Worm (Caenorhabditis elegans) whole organism, L4 larva: Measurements from ENCODE around the gene msp-50.
A peak's percentile ranks its signal among the peaks of the same experiment; 100 is the strongest.

ENCODE experiments used
- lin-13 ChIP-seq: fragments of 150-350 bp; optimal IDR thresholded peaks from 2 replicates; lab custom pipeline; 2014; ENCODE audit warnings: missing biosample characterization, missing genetic modification reagents, missing genetic modification characterization
- unc-130 ChIP-seq: sonication (generic microtip); optimal IDR thresholded peaks from 2 replicates; lab custom pipeline; 2016; ENCODE audit warnings: missing genetic modification reagents, missing genetic modification characterization, missing compliant biosample characterization
- vab-7 ChIP-seq: fragments of 200-800 bp; sonication (Bioruptor generic); IDR thresholded peaks from 2 replicates; pipeline ENCODE4 v1.3.6; 2022; ENCODE audit warnings: missing genetic modification reagents, missing genetic modification characterization, missing compliant biosample characterization

- TF ChIP-seq lin-13 = no peak
- TF ChIP-seq unc-130 = peak; percentile 11
- 0 out of 2 replicates have a peak, but pooled peaks have one; percentile 53 for TF ChIP-seq vab-7 (GFP tag; lab: Robert Waterston, UW)
Observed at ce11 chrII:5237699-5238098, 38.1 kb downstream of the msp-50 start.
